Worm (Caenorhabditis elegans): ENCODE data around the gene Y62H9A.8.

ce11 chrX:11908226-11908625, 16.0 kb upstream of the Y62H9A.8 start:
- TF ChIP-seq ceh-24 (tag; optimal IDR thresholded peaks at IDR 0.05) (no peak), elt-2 (tag; optimal IDR thresholded peaks at IDR 0.05) (no peak), ceh-14 (tag; optimal IDR thresholded peaks at IDR 0.05) (no peak), lin-11 (tag; optimal IDR thresholded peaks at IDR 0.05) (no peak), nfya-1 (tag; optimal IDR thresholded peaks at IDR 0.05) (no peak), ama-1 (optimal IDR thresholded peaks at IDR 0.05) (no peak), pha-2 (tag; optimal IDR thresholded peaks at IDR 0.05) (no peak), unc-3 (GFP tag; conservative IDR thresholded peaks at IDR 0.05) (no peak), unc-3 (tag; optimal IDR thresholded peaks at IDR 0.05) (no peak), pros-1 (tag; optimal IDR thresholded peaks at IDR 0.05) (no peak), hlh-30 (tag; optimal IDR thresholded peaks at IDR 0.05; ENCODE audit: insufficient read depth) (no peak), hlh-6 (tag; optimal IDR thresholded peaks at IDR 0.05) (no peak), ceh-34 (tag; optimal IDR thresholded peaks at IDR 0.05) (no peak), dmd-4 (tag; optimal IDR thresholded peaks at IDR 0.05; ENCODE audit: borderline replicate concordance) (no peak)

Data from whole organism, late embryonic.